Fruit fly (Drosophila melanogaster) whole organism, embryonic: ENCODE measurements around the gene CkIIbeta.
A peak's percentile ranks its signal among the peaks of the same experiment; 100 is the strongest.

ENCODE experiments used
- Ada2b ChIP-seq: fragments of 200-800 bp; sonication (Bioruptor generic); IDR thresholded peaks from 2 replicates; pipeline ENCODE4 v1.3.6; 2022; ENCODE audit warnings: missing biosample characterization, missing genetic modification characterization
- CG10431 ChIP-seq: fragments of 200-800 bp; sonication (Bioruptor generic); optimal IDR thresholded peaks from 3 replicates; lab custom pipeline; 2018; ENCODE audit warnings: missing biosample characterization, mild to moderate bottlenecking, missing genetic modification characterization
- CG10979 ChIP-seq: fragments of 200-800 bp; sonication (Bioruptor generic); optimal IDR thresholded peaks from 2 replicates; lab custom pipeline; 2018; ENCODE audit warnings: missing biosample characterization, mild to moderate bottlenecking, missing genetic modification characterization, moderate library complexity
- CG12769 ChIP-seq: fragments of 200-800 bp; sonication (Bioruptor generic); optimal IDR thresholded peaks from 2 replicates; lab custom pipeline; 2019; ENCODE audit warnings: missing biosample characterization, mild to moderate bottlenecking, missing genetic modification characterization, moderate library complexity
- CG13287 ChIP-seq: fragments of 200-800 bp; sonication (Bioruptor generic); IDR thresholded peaks from 2 replicates; pipeline ENCODE4 v1.3.6; 2022; ENCODE audit warnings: missing biosample characterization, missing genetic modification characterization; ENCODE audit not compliant: partially characterized antibody
- CG14710 ChIP-seq: fragments of 200-800 bp; sonication (Bioruptor generic); optimal IDR thresholded peaks from 3 replicates; lab custom pipeline; 2019; ENCODE audit warnings: missing biosample characterization, mild to moderate bottlenecking, missing genetic modification characterization, moderate library complexity
- CG15601 ChIP-seq: fragments of 200-800 bp; sonication (Bioruptor generic); optimal IDR thresholded peaks from 3 replicates; lab custom pipeline; 2019; ENCODE audit warnings: missing biosample characterization, mild to moderate bottlenecking, missing genetic modification characterization, moderate library complexity
- CG15696 ChIP-seq: fragments of 200-800 bp; sonication (Bioruptor generic); optimal IDR thresholded peaks from 2 replicates; lab custom pipeline; 2019; ENCODE audit warnings: missing biosample characterization, mild to moderate bottlenecking, missing genetic modification characterization, moderate library complexity
- CG30020 ChIP-seq: fragments of 200-800 bp; optimal IDR thresholded peaks from 2 replicates; lab custom pipeline; 2019; ENCODE audit warnings: missing biosample characterization, mild to moderate bottlenecking, missing genetic modification characterization, moderate library complexity
- CG7745 ChIP-seq: fragments of 200-800 bp; sonication (Bioruptor generic); optimal IDR thresholded peaks from 2 replicates; lab custom pipeline; 2018; ENCODE audit warnings: missing biosample characterization, mild to moderate bottlenecking, missing genetic modification characterization, moderate library complexity
- CG7928 ChIP-seq: fragments of 200-800 bp; sonication (Bioruptor generic); optimal IDR thresholded peaks from 2 replicates; lab custom pipeline; 2017; ENCODE audit warnings: missing biosample characterization, mild to moderate bottlenecking, missing genetic modification characterization
- CG7963 ChIP-seq: fragments of 200-800 bp; sonication (Bioruptor generic); IDR thresholded peaks from 3 replicates; pipeline ENCODE4 v1.3.6; 2022; ENCODE audit warnings: missing biosample characterization, missing genetic modification characterization; ENCODE audit not compliant: partially characterized antibody
- CG8281 ChIP-seq: fragments of 200-800 bp; sonication (Bioruptor generic); optimal IDR thresholded peaks from 2 replicates; lab custom pipeline; 2018; ENCODE audit warnings: missing biosample characterization, mild to moderate bottlenecking, missing genetic modification characterization, moderate library complexity
- CG8359 ChIP-seq: fragments of 200-800 bp; sonication (Bioruptor generic); optimal IDR thresholded peaks from 2 replicates; lab custom pipeline; 2017; ENCODE audit warnings: missing biosample characterization, mild to moderate bottlenecking, missing genetic modification characterization, borderline replicate concordance
- Fer2 ChIP-seq: fragments of 200-800 bp; sonication (Bioruptor generic); optimal IDR thresholded peaks from 2 replicates; lab custom pipeline; 2018; ENCODE audit warnings: missing biosample characterization, mild to moderate bottlenecking, missing genetic modification characterization, moderate library complexity
- Fer3 ChIP-seq: fragments of 200-800 bp; sonication (Bioruptor generic); optimal IDR thresholded peaks from 2 replicates; lab custom pipeline; 2018; ENCODE audit warnings: missing biosample characterization, mild to moderate bottlenecking, missing genetic modification characterization, moderate library complexity
- H15 ChIP-seq: fragments of 200-800 bp; sonication (Bioruptor generic); IDR thresholded peaks from 3 replicates; pipeline ENCODE4 v1.3.6; 2022; ENCODE audit warnings: missing biosample characterization, missing genetic modification characterization
- HLH3B ChIP-seq: fragments of 200-800 bp; sonication (Bioruptor generic); IDR thresholded peaks from 2 replicates; pipeline ENCODE4 v1.3.6; 2022; ENCODE audit warnings: missing biosample characterization, missing genetic modification characterization
- HLH4C ChIP-seq: fragments of 200-800 bp; sonication (Bioruptor generic); IDR thresholded peaks from 3 replicates; pipeline ENCODE4 v1.3.6; 2022; ENCODE audit warnings: missing biosample characterization, missing genetic modification characterization; ENCODE audit not compliant: partially characterized antibody
- Hr78 ChIP-seq, 2 experiments: fragments of 200-800 bp in 1 of 2; fragments of >200 bp in 1 of 2; sonication (Bioruptor generic) in 1 of 2; optimal IDR thresholded peaks; 2 replicates each; lab custom pipeline; 2017 to 2019; ENCODE audit warnings: missing biosample characterization in 2 of 2, missing genetic modification characterization in 2 of 2, mild to moderate bottlenecking in 1 of 2, moderate library complexity in 1 of 2
- Pdp1 ChIP-seq, 2 experiments: fragments of 200-800 bp; sonication (Bioruptor generic); optimal IDR thresholded peaks; 3 replicates each; lab custom pipeline; 2016; ENCODE audit warnings: missing biosample characterization in 2 of 2, missing genetic modification characterization in 2 of 2, mild to moderate bottlenecking in 1 of 2, moderate library complexity in 1 of 2
- Spps ChIP-seq: fragments of 200-800 bp; sonication (Bioruptor generic); optimal IDR thresholded peaks from 2 replicates; lab custom pipeline; 2018; ENCODE audit warnings: missing biosample characterization, mild to moderate bottlenecking, missing genetic modification characterization
- Stat92E ChIP-seq, 3 experiments: fragments of >200 bp in 2 of 3; fragments of 200-800 bp in 1 of 3; sonication (Bioruptor generic) in 1 of 3; optimal IDR thresholded peaks; 2 replicates each; lab custom pipeline; 2017 to 2019; ENCODE audit warnings: missing biosample characterization in 3 of 3, missing genetic modification characterization in 3 of 3, mild to moderate bottlenecking in 1 of 3, moderate library complexity in 1 of 3
- Xbp1 ChIP-seq: fragments of 200-800 bp; sonication (Bioruptor generic); optimal IDR thresholded peaks from 3 replicates; lab custom pipeline; 2016; ENCODE audit warnings: missing biosample characterization, mild to moderate bottlenecking, missing genetic modification characterization
- Xrp1 ChIP-seq: fragments of 200-800 bp; sonication (Bioruptor generic); IDR thresholded peaks from 2 replicates; pipeline ENCODE4 v1.3.6; 2022; ENCODE audit warnings: missing biosample characterization, missing genetic modification characterization
- ab ChIP-seq: fragments of 200-800 bp; sonication (Bioruptor generic); optimal IDR thresholded peaks from 2 replicates; lab custom pipeline; 2016; ENCODE audit warnings: missing biosample characterization, missing genetic modification characterization
- abd-A ChIP-seq: fragments of 200-800 bp; sonication (Bioruptor generic); optimal IDR thresholded peaks from 3 replicates; lab custom pipeline; 2019; ENCODE audit warnings: missing biosample characterization, mild to moderate bottlenecking, missing genetic modification characterization, moderate library complexity
- ase ChIP-seq: fragments of 200-800 bp; sonication (Bioruptor generic); IDR thresholded peaks from 3 replicates; pipeline ENCODE4 v1.3.6; 2022; ENCODE audit warnings: missing biosample characterization, missing genetic modification characterization
- ato ChIP-seq: fragments of 200-800 bp; sonication (Bioruptor generic); IDR thresholded peaks from 2 replicates; pipeline ENCODE4 v1.3.6; 2022; ENCODE audit warnings: missing biosample characterization, missing genetic modification characterization; ENCODE audit not compliant: partially characterized antibody
- dpn ChIP-seq, 2 experiments: fragments of 200-800 bp; sonication (Bioruptor generic); optimal IDR thresholded peaks; 3 replicates each; lab custom pipeline; 2016; ENCODE audit warnings: missing biosample characterization in 2 of 2, missing genetic modification characterization in 2 of 2
- en ChIP-seq: fragments of 200-800 bp; sonication (Bioruptor generic); optimal IDR thresholded peaks from 2 replicates; lab custom pipeline; 2016; ENCODE audit warnings: missing biosample characterization, missing genetic modification characterization
- ham ChIP-seq: fragments of 200-800 bp; sonication (Bioruptor generic); IDR thresholded peaks from 2 replicates; pipeline ENCODE4 v1.3.6; 2022; ENCODE audit warnings: missing biosample characterization, missing genetic modification characterization
- hb ChIP-seq: fragments of 200-800 bp; sonication (Bioruptor generic); IDR thresholded peaks from 3 replicates; pipeline ENCODE4 v1.3.6; 2022; ENCODE audit warnings: missing biosample characterization, missing genetic modification characterization; ENCODE audit not compliant: partially characterized antibody
- hkb ChIP-seq, 2 experiments: fragments of 200-800 bp in 1 of 2; fragments of >200 bp in 1 of 2; sonication (Bioruptor generic) in 1 of 2; IDR thresholded peaks in 1 of 2; optimal IDR thresholded peaks in 1 of 2; 2 replicates each; pipeline versions ENCODE4 v1.3.6 to Lab custom; 2017 to 2022; ENCODE audit warnings: missing biosample characterization in 1 of 2, missing genetic modification characterization in 1 of 2
- inv ChIP-seq: fragments of 200-800 bp; sonication (Bioruptor generic); IDR thresholded peaks from 2 replicates; pipeline ENCODE4 v1.3.6; 2022; ENCODE audit warnings: missing biosample characterization, missing genetic modification characterization; ENCODE audit not compliant: partially characterized antibody
- mld ChIP-seq: fragments of 200-800 bp; sonication (Bioruptor generic); IDR thresholded peaks from 3 replicates; pipeline ENCODE4 v1.3.6; 2022; ENCODE audit warnings: missing biosample characterization, missing genetic modification characterization; ENCODE audit not compliant: partially characterized antibody
- nerfin-1 ChIP-seq: fragments of 200-800 bp; sonication (Bioruptor generic); optimal IDR thresholded peaks from 3 replicates; lab custom pipeline; 2019; ENCODE audit warnings: missing biosample characterization, mild to moderate bottlenecking, missing genetic modification characterization, moderate library complexity
- nom ChIP-seq: fragments of 200-800 bp; sonication (Bioruptor generic); optimal IDR thresholded peaks from 2 replicates; lab custom pipeline; 2017; ENCODE audit warnings: missing biosample characterization, missing genetic modification characterization, mild to moderate bottlenecking, moderate library complexity, missing genetic modification reagents
- oc ChIP-seq: fragments of 200-800 bp; sonication (Bioruptor generic); optimal IDR thresholded peaks from 2 replicates; lab custom pipeline; 2018; ENCODE audit warnings: missing biosample characterization, mild to moderate bottlenecking, missing genetic modification characterization, moderate library complexity
- org-1 ChIP-seq: fragments of 200-800 bp; sonication (Bioruptor generic); optimal IDR thresholded peaks from 2 replicates; lab custom pipeline; 2017; ENCODE audit warnings: missing biosample characterization, missing genetic modification characterization
- peb ChIP-seq: fragments of 200-800 bp; sonication (Bioruptor generic); IDR thresholded peaks from 2 replicates; pipeline ENCODE4 v1.3.6; 2022; ENCODE audit warnings: missing biosample characterization, missing genetic modification characterization
- repo ChIP-seq: fragments of 200-800 bp; sonication (Bioruptor generic); optimal IDR thresholded peaks from 2 replicates; lab custom pipeline; 2016; ENCODE audit warnings: missing biosample characterization, missing genetic modification characterization
- scrt ChIP-seq: fragments of 200-800 bp; sonication (Bioruptor generic); optimal IDR thresholded peaks from 2 replicates; lab custom pipeline; 2018; ENCODE audit warnings: missing biosample characterization, mild to moderate bottlenecking, missing genetic modification characterization, moderate library complexity
- sima ChIP-seq: fragments of 200-800 bp; sonication (Bioruptor generic); optimal IDR thresholded peaks from 2 replicates; lab custom pipeline; 2016; ENCODE audit warnings: missing biosample characterization, missing genetic modification characterization
- twi ChIP-seq: fragments of 200-800 bp; optimal IDR thresholded peaks from 2 replicates; lab custom pipeline; 2019; ENCODE audit warnings: missing biosample characterization, mild to moderate bottlenecking, missing genetic modification characterization, moderate library complexity

Gene CkIIbeta

dm6 chrX:11806867-11807747 lies 14.8 kb downstream of the CkIIbeta start, which contains the start of gene Hsc70-3 (continued):
- peak; percentile 100 for TF ChIP-seq Xbp1 (GFP tag; lab: Kevin White, UChicago)
- TF ChIP-seq sima (GFP tag; lab: Kevin White, UChicago) = no peak
- peak; percentile 53 for TF ChIP-seq CG14710 (tag; lab: Kevin White, UChicago)
- no peak for TF ChIP-seq hkb (optimal IDR thresholded peaks at IDR 0.05; lab: Kevin White, UChicago)
- TF ChIP-seq hkb (GFP tag; IDR thresholded peaks at IDR 0.05; lab: Robert Waterston, UW) = peak; percentile 73; the same call in 1 of the 2 replicates
- peak; percentile 67 for TF ChIP-seq HLH4C
- peak; percentile 43; the same call in 1 of the 2 replicates for TF ChIP-seq HLH3B
- peak; percentile 71 for TF ChIP-seq inv (GFP tag; lab: Robert Waterston, UW)
- TF ChIP-seq CG15601 (tag; lab: Kevin White, UChicago) = peak; percentile 73
- no peak for TF ChIP-seq scrt (GFP tag; lab: Kevin White, UChicago)
- TF ChIP-seq abd-A (tag; lab: Kevin White, UChicago) = peak; percentile 68
- no peak for TF ChIP-seq repo (GFP tag; lab: Kevin White, UChicago)
- TF ChIP-seq peb = no peak
- no peak for TF ChIP-seq Fer2
- peak; percentile 61 for TF ChIP-seq CG10431
- peak; percentile 37 for TF ChIP-seq CG8359
- TF ChIP-seq CG13287 (GFP tag; lab: Robert Waterston, UW) = peak; percentile 85
- no peak for TF ChIP-seq Stat92E (GFP tag; optimal IDR thresholded peaks at IDR 0.05; lab: Kevin White, UChicago)
- no peak for TF ChIP-seq org-1 (GFP tag; lab: Kevin White, UChicago)
- peak; percentile 60 for TF ChIP-seq nerfin-1 (tag; lab: Kevin White, UChicago)
- TF ChIP-seq CG7928 (GFP tag; lab: Kevin White, UChicago) = no peak
- no peak for TF ChIP-seq en (GFP tag; lab: Kevin White, UChicago)
- peak; percentile 41 for TF ChIP-seq CG12769 (tag; lab: Kevin White, UChicago)
- peak; percentile 35 for TF ChIP-seq nom (GFP tag; lab: Kevin White, UChicago)
- no peak for TF ChIP-seq H15 (GFP tag; lab: Robert Waterston, UW)
- TF ChIP-seq Spps (tag; lab: Kevin White, UChicago) = peak; percentile 5
- peak in 1 of 2 experiments; percentile 6 for TF ChIP-seq Hr78 (GFP tag; optimal IDR thresholded peaks at IDR 0.05; lab: Kevin White, UChicago)
- peak; percentile 13 for TF ChIP-seq CG8281 (tag; lab: Kevin White, UChicago)
- peak in 1 of 2 experiments; percentile 36 for TF ChIP-seq Pdp1 (GFP tag; optimal IDR thresholded peaks at IDR 0.05; lab: Kevin White, UChicago)
- TF ChIP-seq twi (tag; lab: Kevin White, UChicago) = no peak
- TF ChIP-seq CG30020 (tag; lab: Kevin White, UChicago) = peak; percentile 47
- TF ChIP-seq Ada2b (GFP tag; lab: Robert Waterston, UW) = no peak
- peak; percentile 48; the same call in 1 of the 3 replicates for TF ChIP-seq CG7963
- TF ChIP-seq CG15696 (tag; lab: Kevin White, UChicago) = no peak
- TF ChIP-seq ab (GFP tag; lab: Kevin White, UChicago) = no peak
- peak; percentile 67 for TF ChIP-seq Xrp1
- TF ChIP-seq dpn (GFP tag; optimal IDR thresholded peaks at IDR 0.05; lab: Kevin White, UChicago) = no peak
- TF ChIP-seq ato = no peak
- peak; percentile 63; the same call in 1 of the 3 replicates for TF ChIP-seq hb (GFP tag; lab: Robert Waterston, UW)
- TF ChIP-seq CG10979 (tag; lab: Kevin White, UChicago) = peak; percentile 11
- peak; percentile 68 for TF ChIP-seq CG7745
- TF ChIP-seq oc (tag; lab: Kevin White, UChicago) = peak; percentile 60
- TF ChIP-seq ham (GFP tag; lab: Robert Waterston, UW) = no peak
- TF ChIP-seq ase (GFP tag; lab: Robert Waterston, UW) = no peak
- TF ChIP-seq Fer3 (tag; lab: Kevin White, UChicago) = peak; percentile 3
- no peak for TF ChIP-seq mld (GFP tag; lab: Robert Waterston, UW)
